Worm (Caenorhabditis elegans): ENCODE measurements around the gene rbbp-5.

rbbp-5 gene

DNA sequence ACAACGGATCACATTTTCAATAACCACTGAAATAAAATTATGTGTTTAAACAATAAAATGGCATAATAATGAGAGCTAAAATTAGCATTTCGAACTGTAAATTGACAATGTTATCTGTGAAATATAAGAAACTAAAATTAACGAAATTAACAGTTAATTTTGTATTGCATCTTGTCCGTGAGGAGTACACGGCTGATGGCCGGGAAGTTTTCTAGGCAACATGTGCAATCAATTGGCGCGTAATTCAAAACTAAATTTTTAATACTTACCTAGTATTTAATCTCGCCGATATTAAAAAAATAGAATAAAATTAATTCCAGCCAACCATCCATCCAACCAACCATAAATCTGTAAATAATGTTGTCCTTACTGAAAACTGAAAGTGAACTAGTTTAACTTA, 36.1 kb upstream of the rbbp-5 start (continued):
- peak; percentile 36 for TF ChIP-seq nhr-27 (tag; optimal IDR thresholded peaks at IDR 0.05)
- TF ChIP-seq cebp-2 (GFP tag; IDR thresholded peaks at IDR 0.05): no peak
- TF ChIP-seq atf-7 (tag; optimal IDR thresholded peaks at IDR 0.05): no peak
- 0 out of 2 replicates have a peak, but pooled peaks have one; percentile 41 for TF ChIP-seq pbrm-1 (GFP tag; IDR thresholded peaks at IDR 0.05)
- no peak for TF ChIP-seq ztf-3 (GFP tag; optimal IDR thresholded peaks at IDR 0.05)
- no peak for TF ChIP-seq hlh-12 (tag; optimal IDR thresholded peaks at IDR 0.05)
- no peak for TF ChIP-seq mxl-1 (tag; optimal IDR thresholded peaks at IDR 0.05)
- TF ChIP-seq C06A6.2 (GFP tag; conservative IDR thresholded peaks at IDR 0.05): no peak

DNA sequence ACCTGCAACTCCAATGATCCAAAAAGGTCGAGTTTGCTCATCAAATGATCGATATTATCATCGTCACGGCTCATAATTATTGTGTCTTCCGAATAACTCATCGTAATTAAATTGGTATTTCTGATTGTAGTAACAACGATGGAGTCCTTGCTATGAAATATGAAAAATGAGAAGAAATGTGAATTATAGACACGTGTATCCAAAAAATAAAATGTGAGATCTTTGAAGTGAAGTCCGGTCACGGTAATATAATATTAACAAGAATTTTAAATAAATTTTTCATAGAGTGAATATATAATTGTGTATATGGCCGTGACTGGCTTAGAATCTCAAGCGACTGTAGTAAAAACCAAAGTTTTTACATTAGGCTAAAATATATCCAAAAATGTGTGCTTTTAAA, 30.6 kb upstream of the rbbp-5 start, which contains the start of gene H12I13.1:
Gene H12I13.1, minus strand, starts transcription at position 101 of the 400 bp plus-strand sequence.
- no peak for TF ChIP-seq T26A5.8 (tag; optimal IDR thresholded peaks at IDR 0.05)
- TF ChIP-seq dpl-1 (GFP tag; optimal IDR thresholded peaks at IDR 0.05): no peak
- no peak for TF ChIP-seq him-1 (tag; optimal IDR thresholded peaks at IDR 0.05)

DNA sequence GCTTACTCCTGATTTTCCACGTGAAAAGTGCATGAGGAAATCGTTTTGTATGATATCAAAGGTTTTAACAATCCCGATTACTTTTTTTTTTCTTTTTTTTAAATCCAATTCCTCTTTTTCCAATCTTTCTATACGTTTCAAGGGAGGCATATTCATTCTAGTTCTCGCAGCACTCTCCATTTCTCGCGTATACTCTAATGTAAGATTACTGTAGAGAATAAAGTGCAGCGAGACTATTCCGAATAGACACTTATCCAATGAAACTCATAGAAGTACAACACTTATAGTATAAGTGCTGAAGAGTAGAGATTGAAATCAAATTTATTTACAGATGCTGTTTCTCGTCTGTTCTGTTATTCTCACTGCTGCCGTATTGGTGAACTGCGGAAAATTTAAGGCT, 20.0 kb upstream of the rbbp-5 start, which contains the start of gene H12I13.6:
Gene H12I13.6, plus strand, starts transcription at position 301 of the 400 bp plus-strand sequence.
- TF ChIP-seq egrh-3 (GFP tag; IDR thresholded peaks at IDR 0.05) (no peak), madf-10 (tag; optimal IDR thresholded peaks at IDR 0.05) (no peak), Y79H2A.3 (GFP tag; conservative IDR thresholded peaks at IDR 0.05) (no peak), pha-4 (tag; optimal IDR thresholded peaks at IDR 0.05) (no peak), F39B2.1 (GFP tag; IDR thresholded peaks at IDR 0.05) (no peak), ama-1 (optimal IDR thresholded peaks at IDR 0.05) (no peak), ama-1 (GFP tag; optimal IDR thresholded peaks at IDR 0.05) (no peak), dpl-1 (GFP tag; optimal IDR thresholded peaks at IDR 0.05) (no peak), hmg-20 (GFP tag; IDR thresholded peaks at IDR 0.05) (no peak), F57A8.1 (GFP tag; optimal IDR thresholded peaks at IDR 0.05) (no peak), Y53F4B.3 (GFP tag; IDR thresholded peaks at IDR 0.05) (no peak), B0019.2 (GFP tag; conservative IDR thresholded peaks at IDR 0.05) (no peak)

DNA sequence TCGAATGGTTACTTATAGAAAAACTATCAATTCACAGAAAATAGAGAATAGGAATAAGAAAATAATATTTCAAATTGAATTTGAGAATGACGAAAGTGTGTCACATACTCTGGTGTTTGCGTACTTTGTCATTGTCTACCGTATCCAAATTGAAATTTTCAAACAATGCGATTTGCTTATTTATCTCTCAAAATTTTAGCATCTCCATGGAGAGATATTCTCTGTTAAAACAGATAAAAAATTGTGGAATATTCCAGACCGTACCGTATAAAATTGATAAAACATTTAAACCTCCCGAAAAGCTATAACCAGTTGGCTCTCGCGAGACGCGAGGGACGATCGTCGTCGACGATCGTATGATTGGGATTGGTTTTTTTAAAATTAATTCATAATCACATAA, 16.9 kb upstream of the rbbp-5 start, which contains the start of gene fbf-1:
Gene fbf-1, minus strand, starts transcription at position 101 of the 400 bp plus-strand sequence.
- TF ChIP-seq unc-130 (GFP tag; optimal IDR thresholded peaks at IDR 0.05): no peak
- TF ChIP-seq lsl-1 (GFP tag; optimal IDR thresholded peaks at IDR 0.05): peak; percentile 43

DNA sequence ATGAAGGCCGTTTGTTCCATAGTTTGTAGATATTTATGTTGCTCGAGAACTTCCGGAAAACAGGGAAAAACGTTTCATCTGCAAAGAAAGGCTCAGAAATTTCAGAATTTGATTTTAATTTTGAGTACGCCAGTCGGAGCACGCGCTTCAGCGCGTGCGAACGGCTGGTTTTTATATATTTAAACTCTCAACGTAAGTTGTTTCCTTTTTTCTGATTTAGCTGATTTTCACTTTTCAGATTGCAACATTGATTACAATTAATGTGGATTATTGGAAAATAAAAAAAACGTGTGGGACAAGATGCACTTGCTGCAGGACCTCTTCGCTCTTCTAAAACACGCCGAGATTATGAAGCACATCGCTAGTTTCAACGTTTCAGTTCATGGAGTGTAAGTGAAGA, 15.0 kb upstream of the rbbp-5 start, which contains the start of gene F21H12.3:
Gene F21H12.3, plus strand, starts transcription at position 301 of the 400 bp plus-strand sequence.
- TF ChIP-seq pbrm-1 (GFP tag; IDR thresholded peaks at IDR 0.05) (no peak), dpff-1 (tag; optimal IDR thresholded peaks at IDR 0.05) (no peak), Y79H2A.3 (GFP tag; conservative IDR thresholded peaks at IDR 0.05) (no peak), lin-40 (tag; optimal IDR thresholded peaks at IDR 0.05) (no peak), bed-1 (GFP tag; IDR thresholded peaks at IDR 0.05) (no peak), F23B12.7 (tag; optimal IDR thresholded peaks at IDR 0.05; ENCODE audit: insufficient read depth) (no peak), unc-130 (GFP tag; optimal IDR thresholded peaks at IDR 0.05) (no peak), hmg-20 (GFP tag; IDR thresholded peaks at IDR 0.05) (no peak), die-1 (tag; optimal IDR thresholded peaks at IDR 0.05) (no peak), snpc-1.1 (tag; optimal IDR thresholded peaks at IDR 0.05; ENCODE audit: insufficient read depth) (no peak), ztf-18 (tag; optimal IDR thresholded peaks at IDR 0.05) (no peak), hrde-1 (tag; optimal IDR thresholded peaks at IDR 0.05; ENCODE audit: borderline replicate concordance) (no peak), Y56A3A.18 (GFP tag; IDR thresholded peaks at IDR 0.05) (no peak), lin-54 (GFP tag; optimal IDR thresholded peaks at IDR 0.05) (no peak), F37B4.10 (GFP tag; IDR thresholded peaks at IDR 0.05) (no peak), ceh-58 (GFP tag; IDR thresholded peaks at IDR 0.05) (no peak), nhr-179 (tag; optimal IDR thresholded peaks at IDR 0.05) (no peak), tbp1 (GFP tag; optimal IDR thresholded peaks at IDR 0.05) (no peak), F57C9.4 (tag; optimal IDR thresholded peaks at IDR 0.05) (no peak), him-1 (tag; optimal IDR thresholded peaks at IDR 0.05) (no peak)
